Worm (Caenorhabditis elegans): ENCODE measurements around the gene srh-112.

Gene srh-112

ce11 chrV:17225389-17225788 is 630 bp downstream of the srh-112 start, which contains the start of gene scl-25:
TSS of gene scl-25 (plus strand) at chrV:17225689.
- TF ChIP-seq dve-1 (tag; optimal IDR thresholded peaks at IDR 0.05; ENCODE audit: insufficient read depth), result no peak
- peak in 1 of 2 experiments; percentile 47 for TF ChIP-seq unc-62 (GFP tag; optimal IDR thresholded peaks at IDR 0.05 in 1 of 2)
- TF ChIP-seq unc-62 (tag; optimal IDR thresholded peaks at IDR 0.05), result no peak
- no peak for TF ChIP-seq Y75B8A.6 (GFP tag; IDR thresholded peaks at IDR 0.05)

- no peak for TF ChIP-seq dmd-9 (GFP tag; IDR thresholded peaks at IDR 0.05)
- no peak for TF ChIP-seq dve-1 (tag; optimal IDR thresholded peaks at IDR 0.05; ENCODE audit: insufficient read depth)
- no peak for TF ChIP-seq nhr-6 (tag; optimal IDR thresholded peaks at IDR 0.05)
- no peak for TF ChIP-seq Y75B8A.6 (GFP tag; IDR thresholded peaks at IDR 0.05)
- no peak for TF ChIP-seq mxl-3 (GFP tag; optimal IDR thresholded peaks at IDR 0.05)
- no peak for TF ChIP-seq nhr-111 (GFP tag; optimal IDR thresholded peaks at IDR 0.05)
- TF ChIP-seq snpc-1.2 (GFP tag; IDR thresholded peaks at IDR 0.05), result no peak
- TF ChIP-seq nhr-102 (tag; optimal IDR thresholded peaks at IDR 0.05), result no peak
- no peak for TF ChIP-seq madf-5 (GFP tag; IDR thresholded peaks at IDR 0.05)
- no peak for TF ChIP-seq vab-7 (GFP tag; IDR thresholded peaks at IDR 0.05)
- no peak for TF ChIP-seq nhr-25 (tag; optimal IDR thresholded peaks at IDR 0.05; ENCODE audit: borderline replicate concordance, insufficient read depth)
- no peak for TF ChIP-seq fkh-10 (GFP tag; optimal IDR thresholded peaks at IDR 0.05)
- TF ChIP-seq unc-39 (tag; optimal IDR thresholded peaks at IDR 0.05), result no peak
- no peak for TF ChIP-seq nhr-10 (tag; optimal IDR thresholded peaks at IDR 0.05)
Measured at ce11 chrV:17223305-17223704, 2.7 kb downstream of the srh-112 start, which contains the start of gene srh-252. TSS of gene srh-252 (minus strand) at chrV:17223405.

ce11 chrV:17220345-17220744 is 5.7 kb downstream of the srh-112 start, which contains the start of gene srh-109:
TSS of gene srh-109 (minus strand) at chrV:17220445.
- TF ChIP-seq ztf-11 (tag; optimal IDR thresholded peaks at IDR 0.05), result no peak
- no peak for TF ChIP-seq daf-12 (tag; optimal IDR thresholded peaks at IDR 0.05)
- no peak for TF ChIP-seq rbr-2 (tag; optimal IDR thresholded peaks at IDR 0.05)
- no peak for TF ChIP-seq egl-27 (tag; optimal IDR thresholded peaks at IDR 0.05)
- no peak for TF ChIP-seq F26F4.8 (GFP tag; conservative IDR thresholded peaks at IDR 0.05)
- no peak for TF ChIP-seq zag-1 (tag; optimal IDR thresholded peaks at IDR 0.05)
- no peak for TF ChIP-seq lin-29 (GFP tag; IDR thresholded peaks at IDR 0.05)
- TF ChIP-seq nhr-76 (tag; optimal IDR thresholded peaks at IDR 0.05), result no peak
- TF ChIP-seq zfp-3 (GFP tag; conservative IDR thresholded peaks at IDR 0.05), result no peak
- no peak for TF ChIP-seq fkh-10 (GFP tag; optimal IDR thresholded peaks at IDR 0.05)
- TF ChIP-seq zip-2 (tag; optimal IDR thresholded peaks at IDR 0.05), result no peak
- TF ChIP-seq Y5F2A.4 (GFP tag; optimal IDR thresholded peaks at IDR 0.05), result no peak

ce11 chrV:17217690-17218089 is 8.3 kb downstream of the srh-112 start, which contains the start of gene srbc-62:
TSS of gene srbc-62 (plus strand) at chrV:17217990.
- no peak for TF ChIP-seq hlh-30 (tag; optimal IDR thresholded peaks at IDR 0.05; ENCODE audit: insufficient read depth)
- no peak for TF ChIP-seq ceh-20 (GFP tag; IDR thresholded peaks at IDR 0.05)
- TF ChIP-seq nhr-41 (GFP tag; IDR thresholded peaks at IDR 0.05), result no peak

- no peak for TF ChIP-seq saeg-2 (GFP tag; IDR thresholded peaks at IDR 0.05)
- TF ChIP-seq madf-5 (GFP tag; IDR thresholded peaks at IDR 0.05), result 0 out of 4 replicates have a peak, but pooled peaks of 1 of the 2 experiments have one; percentile 12
Measured at ce11 chrV:17215602-17216001, 10.4 kb downstream of the srh-112 start.

ce11 chrV:17212743-17213142 is 13.3 kb downstream of the srh-112 start, which contains the start of gene srh-113:
TSS of gene srh-113 (plus strand) at chrV:17213043.
- TF ChIP-seq lin-38 (GFP tag; IDR thresholded peaks at IDR 0.05), result no peak
- TF ChIP-seq ztf-7 (tag; optimal IDR thresholded peaks at IDR 0.05), result no peak
- TF ChIP-seq ztf-11 (tag; optimal IDR thresholded peaks at IDR 0.05), result no peak
- no peak for TF ChIP-seq lsy-2 (tag; optimal IDR thresholded peaks at IDR 0.05)
- TF ChIP-seq mdl-1 (tag; optimal IDR thresholded peaks at IDR 0.05), result no peak
- TF ChIP-seq dmd-8 (GFP tag; IDR thresholded peaks at IDR 0.05), result no peak
- TF ChIP-seq ceh-44 (GFP tag; IDR thresholded peaks at IDR 0.05), result no peak
- TF ChIP-seq pha-4 (GFP tag; IDR thresholded peaks at IDR 0.05), result no peak
- TF ChIP-seq pha-4 (tag; optimal IDR thresholded peaks at IDR 0.05), result no peak
- no peak for TF ChIP-seq tra-1 (GFP tag; IDR thresholded peaks at IDR 0.05)
